Fruit fly (Drosophila melanogaster): ENCODE data around the gene CG17327.

The CG17327 gene

DNA sequence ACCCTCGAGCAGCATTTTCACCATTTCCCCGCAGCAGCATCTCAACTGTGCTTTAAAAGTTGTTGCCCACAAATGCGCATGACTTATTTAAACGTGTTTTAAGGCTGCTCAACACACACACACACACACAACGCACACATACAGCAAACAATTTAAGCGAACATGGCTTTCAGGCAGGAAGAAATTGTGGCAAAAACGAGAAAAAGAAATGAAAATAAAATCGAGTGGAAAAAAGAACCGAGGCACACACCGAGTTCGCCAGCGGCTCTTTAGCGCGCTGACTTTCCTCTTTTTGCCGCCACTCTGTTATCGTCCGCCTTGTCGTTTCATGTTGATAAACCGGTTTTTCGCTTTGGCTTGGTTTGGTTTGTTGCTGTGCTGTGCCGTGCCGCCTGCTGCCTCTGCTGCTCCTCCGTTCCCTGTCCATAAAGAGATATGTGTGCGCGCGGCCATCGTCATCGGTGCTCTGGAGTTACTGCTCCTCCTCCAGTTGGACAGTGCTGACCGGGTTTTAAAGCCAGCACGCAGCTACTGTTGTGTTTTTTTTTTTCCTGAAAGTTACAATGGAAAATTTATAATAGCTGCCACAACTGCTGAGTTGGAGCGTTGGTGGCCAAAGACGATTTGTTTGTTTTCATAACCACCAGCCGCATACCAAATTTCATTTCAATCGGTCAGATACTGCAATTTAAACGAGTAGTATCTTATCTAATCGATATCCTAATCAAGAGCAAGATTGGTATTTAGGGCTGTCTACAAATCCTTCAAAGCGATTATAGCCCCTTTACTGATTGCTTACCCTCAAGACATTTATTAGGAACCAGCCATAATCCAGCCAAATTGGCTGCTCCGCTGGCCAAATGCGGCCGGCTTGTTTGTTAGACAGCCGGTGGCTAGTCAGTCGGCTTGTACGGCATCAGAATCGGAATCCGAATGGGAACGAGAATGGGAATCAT lies 18.6 kb upstream of the CG17327 start (continued):
- TF ChIP-seq Mio (GFP tag; optimal IDR thresholded peaks at IDR 0.05) (no peak), brk (GFP tag; optimal IDR thresholded peaks at IDR 0.05) (peak; percentile 56), CrebA (GFP tag; optimal IDR thresholded peaks at IDR 0.05; ENCODE audit: borderline replicate concordance) (no peak)

DNA sequence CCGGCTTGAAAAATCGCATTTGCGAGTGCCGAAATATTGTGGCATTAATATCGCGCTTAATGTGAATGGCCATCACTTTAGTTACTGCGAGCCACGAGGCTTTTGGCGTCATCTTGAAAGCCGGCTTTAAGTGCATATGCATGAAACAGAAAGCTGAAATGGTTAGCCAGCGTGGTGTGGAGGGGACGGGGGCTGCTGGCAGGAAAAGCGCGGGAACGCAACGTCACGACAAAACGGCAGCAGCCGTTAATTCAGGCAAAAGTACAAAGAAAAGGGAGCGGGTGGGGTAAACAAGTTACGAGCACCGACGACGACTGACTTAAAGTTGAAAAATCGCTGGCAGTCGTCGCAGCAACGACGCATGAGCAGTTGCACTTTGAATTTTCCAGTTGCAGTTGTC lies 17.9 kb upstream of the CG17327 start:
- TF ChIP-seq HLH106 (tag; optimal IDR thresholded peaks at IDR 0.05), result no peak
- TF ChIP-seq Jra (GFP tag; optimal IDR thresholded peaks at IDR 0.05), result no peak
- TF ChIP-seq dmrt93B (GFP tag; optimal IDR thresholded peaks at IDR 0.05), result no peak
- no peak for TF ChIP-seq Sp1 (GFP tag; optimal IDR thresholded peaks at IDR 0.05)

DNA sequence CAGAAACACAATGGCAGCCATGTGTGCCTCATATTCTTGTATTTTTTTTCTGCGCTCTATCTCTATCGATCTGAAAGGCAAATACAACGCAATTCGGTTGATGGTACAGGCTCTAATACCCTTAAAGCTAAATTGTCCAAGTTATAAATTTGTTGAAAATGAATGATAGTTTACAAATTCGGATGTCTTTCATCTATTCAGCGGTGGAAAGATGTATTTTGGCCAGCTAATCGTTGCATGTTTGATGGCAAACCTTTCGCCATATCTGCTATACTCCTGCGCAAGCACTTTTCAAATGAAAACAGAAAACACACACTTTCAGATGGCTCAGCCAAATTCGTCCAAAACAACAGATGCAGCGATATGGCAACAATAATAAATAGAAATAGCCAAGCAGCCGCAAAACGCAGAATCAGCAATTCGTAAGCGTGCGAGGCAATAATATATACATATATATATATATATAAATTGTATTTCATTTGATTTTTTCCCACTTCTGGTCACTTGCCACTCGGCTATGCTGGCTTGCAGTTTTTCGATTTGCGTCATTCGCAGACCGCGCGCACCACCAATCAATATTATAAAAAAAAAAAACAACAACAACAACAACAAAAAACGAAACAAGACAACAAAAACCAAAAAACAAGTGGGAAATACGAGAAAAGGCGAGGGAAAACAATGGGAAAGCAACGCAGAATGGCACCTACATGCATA lies 16.8 kb upstream of the CG17327 start:
- TF ChIP-seq CG32264 (GFP tag; optimal IDR thresholded peaks at IDR 0.05), result no peak

DNA sequence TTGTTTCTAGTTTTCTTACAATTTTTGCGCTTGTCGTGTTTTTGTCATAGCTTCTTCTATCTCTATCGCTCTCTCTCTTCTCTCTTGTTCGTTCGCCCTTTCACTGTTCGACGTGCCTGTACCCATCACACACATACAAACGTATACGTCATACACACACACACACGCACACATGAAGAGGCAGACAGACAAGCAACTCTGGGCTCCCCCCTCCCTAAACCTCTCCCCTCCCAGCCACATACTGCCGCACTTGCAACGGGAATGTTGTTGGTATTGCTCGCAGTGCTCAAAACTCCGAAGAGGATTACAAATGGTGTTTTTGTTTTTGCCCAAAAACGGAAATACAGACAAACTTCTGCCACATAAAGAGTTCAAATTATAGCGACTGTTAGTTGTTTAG lies 15.5 kb upstream of the CG17327 start:
- no peak for TF ChIP-seq foxo (GFP tag; optimal IDR thresholded peaks at IDR 0.05)
- no peak for TF ChIP-seq Hr78 (GFP tag; optimal IDR thresholded peaks at IDR 0.05)
- peak; percentile 34 for TF ChIP-seq psq (GFP tag; optimal IDR thresholded peaks at IDR 0.05)
- peak; percentile 21 for TF ChIP-seq Hr83 (GFP tag; optimal IDR thresholded peaks at IDR 0.05; ENCODE audit: poor library complexity, severe bottlenecking)
- no peak for TF ChIP-seq woc (GFP tag; optimal IDR thresholded peaks at IDR 0.05)
- TF ChIP-seq dl (GFP tag; optimal IDR thresholded peaks at IDR 0.05; ENCODE audit: insufficient read depth in 1 of 2, partially characterized antibody in 2 of 2), result peak in 1 of 2 experiments; percentile 7
- no peak for TF ChIP-seq sv (GFP tag; optimal IDR thresholded peaks at IDR 0.05)

DNA sequence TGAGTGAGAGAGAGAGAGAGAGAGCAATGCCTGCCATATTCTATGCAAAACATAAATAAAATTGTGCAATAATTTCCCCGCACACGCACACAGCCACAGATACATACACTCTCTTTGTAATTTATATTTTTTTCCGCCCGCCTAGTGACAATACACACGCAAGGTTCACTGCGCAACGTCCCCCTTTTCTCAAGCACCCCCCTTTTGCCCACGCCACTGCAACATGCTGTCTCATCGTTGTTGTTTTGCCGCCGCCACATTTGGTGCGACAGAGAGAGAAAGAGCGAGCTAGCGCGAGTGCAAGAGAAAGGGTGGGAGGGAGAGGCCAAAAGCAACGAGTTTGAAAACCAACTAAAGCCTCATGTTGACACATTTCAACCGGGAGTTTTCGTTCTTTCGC lies 14.8 kb upstream of the CG17327 start:
- TF ChIP-seq dl (GFP tag; optimal IDR thresholded peaks at IDR 0.05; ENCODE audit: insufficient read depth in 1 of 2, partially characterized antibody in 2 of 2), result no peak
- TF ChIP-seq Dfd (GFP tag; optimal IDR thresholded peaks at IDR 0.05), result no peak
- no peak for TF ChIP-seq brk (GFP tag; optimal IDR thresholded peaks at IDR 0.05)
- no peak for TF ChIP-seq usp (GFP tag; optimal IDR thresholded peaks at IDR 0.05)
- peak; percentile 45 for TF ChIP-seq sv (GFP tag; optimal IDR thresholded peaks at IDR 0.05)
- no peak for TF ChIP-seq pan (optimal IDR thresholded peaks at IDR 0.05)
- peak; percentile 85 for TF ChIP-seq h (GFP tag; optimal IDR thresholded peaks at IDR 0.05)
- peak; percentile 49 for TF ChIP-seq Jra (GFP tag; optimal IDR thresholded peaks at IDR 0.05)
- TF ChIP-seq jim (GFP tag; optimal IDR thresholded peaks at IDR 0.05), result peak; percentile 11
- TF ChIP-seq rgr (GFP tag; optimal IDR thresholded peaks at IDR 0.05), result peak; percentile 80
- TF ChIP-seq CG9705 (GFP tag; optimal IDR thresholded peaks at IDR 0.05), result peak; percentile 7
- no peak for TF ChIP-seq GATAd (GFP tag; optimal IDR thresholded peaks at IDR 0.05)
- peak; percentile 82 for TF ChIP-seq ey (GFP tag; optimal IDR thresholded peaks at IDR 0.05)
- no peak for TF ChIP-seq tai (GFP tag; optimal IDR thresholded peaks at IDR 0.05)
- TF ChIP-seq Rel (GFP tag; optimal IDR thresholded peaks at IDR 0.05), result no peak
- peak; percentile 60 for TF ChIP-seq Rel (tag; optimal IDR thresholded peaks at IDR 0.05)
- TF ChIP-seq Myc (optimal IDR thresholded peaks at IDR 0.05), result no peak
- peak; percentile 60 for TF ChIP-seq Sp1 (GFP tag; optimal IDR thresholded peaks at IDR 0.05)
- peak; percentile 61 for TF ChIP-seq HLH106 (tag; optimal IDR thresholded peaks at IDR 0.05)
- peak; percentile 21 for TF ChIP-seq CG32264 (GFP tag; optimal IDR thresholded peaks at IDR 0.05)
- peak; percentile 41 for TF ChIP-seq Dif (GFP tag; optimal IDR thresholded peaks at IDR 0.05; ENCODE audit: partially characterized antibody)
- no peak for TF ChIP-seq sage (GFP tag; optimal IDR thresholded peaks at IDR 0.05)
- TF ChIP-seq Mio (GFP tag; optimal IDR thresholded peaks at IDR 0.05), result no peak
- no peak for TF ChIP-seq Hnf4 (GFP tag; optimal IDR thresholded peaks at IDR 0.05)
- peak; percentile 75 for TF ChIP-seq psq (GFP tag; optimal IDR thresholded peaks at IDR 0.05)
- TF ChIP-seq dmrt93B (GFP tag; optimal IDR thresholded peaks at IDR 0.05), result no peak
- no peak for TF ChIP-seq CrebA (GFP tag; optimal IDR thresholded peaks at IDR 0.05; ENCODE audit: borderline replicate concordance)
- TF ChIP-seq Vsx2 (GFP tag; optimal IDR thresholded peaks at IDR 0.05; ENCODE audit: partially characterized antibody), result no peak
- no peak for TF ChIP-seq Abd-B (GFP tag; optimal IDR thresholded peaks at IDR 0.05)
- TF ChIP-seq OdsH (GFP tag; optimal IDR thresholded peaks at IDR 0.05), result peak; percentile 64
- TF ChIP-seq dsf (GFP tag; optimal IDR thresholded peaks at IDR 0.05; ENCODE audit: borderline replicate concordance), result no peak
- TF ChIP-seq Hr83 (GFP tag; optimal IDR thresholded peaks at IDR 0.05; ENCODE audit: poor library complexity, severe bottlenecking), result peak; percentile 78
- TF ChIP-seq lola (GFP tag; optimal IDR thresholded peaks at IDR 0.05), result no peak
- peak; percentile 47 for TF ChIP-seq woc (GFP tag; optimal IDR thresholded peaks at IDR 0.05)
- TF ChIP-seq Hr78 (GFP tag; optimal IDR thresholded peaks at IDR 0.05), result no peak
- TF ChIP-seq br (GFP tag; optimal IDR thresholded peaks at IDR 0.05), result peak; percentile 81
- TF ChIP-seq foxo (GFP tag; optimal IDR thresholded peaks at IDR 0.05), result peak; percentile 64 to 83
